Worm (Caenorhabditis elegans) whole organism, L4/young adult: ENCODE measurements around the gene F14H8.4.

Source experiments
- W03F9.2 ChIP-seq: fragments of 150-350 bp; optimal IDR thresholded peaks from 2 replicates; lab custom pipeline; 2014; ENCODE audit warnings: missing biosample characterization, missing genetic modification characterization
- dao-5 ChIP-seq: sonication (generic microtip); optimal IDR thresholded peaks from 2 replicates; lab custom pipeline; 2016; ENCODE audit warnings: missing genotype, missing genetic modification characterization, moderate library complexity, missing compliant biosample characterization
- him-1 ChIP-seq: sonication (generic microtip); optimal IDR thresholded peaks from 2 replicates; lab custom pipeline; 2016; ENCODE audit warnings: missing genotype, missing genetic modification reagents, missing genetic modification characterization, missing compliant biosample characterization

The F14H8.4 gene

ce11 chrV:15071015-15071810, 47.6 kb downstream of the F14H8.4 start, which contains the start of gene unc-76:
TSS of gene unc-76 (plus strand) at chrV:15071760.
- TF ChIP-seq dao-5 (no peak), him-1 (tag; lab: Kevin White, UChicago) (peak; percentile 68)

DNA sequence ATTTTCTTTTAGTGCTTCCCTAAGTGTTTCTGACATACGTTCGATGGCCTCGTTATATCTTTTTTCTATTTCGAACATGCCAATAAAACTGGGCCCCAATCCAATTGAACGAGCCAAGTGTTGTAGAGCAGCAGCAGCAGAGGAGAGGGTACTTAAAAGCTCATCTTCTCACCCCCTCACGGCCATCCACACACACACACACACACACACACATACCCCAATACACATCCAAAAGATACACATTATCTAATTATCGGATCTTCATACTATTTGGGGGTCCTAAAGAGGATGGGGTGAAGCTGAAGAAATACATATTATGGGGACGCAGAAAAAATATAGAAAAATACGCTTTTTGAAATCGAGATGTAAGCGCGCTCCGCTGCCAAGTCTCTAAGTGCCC, 49.1 kb downstream of the F14H8.4 start:
- no peak for TF ChIP-seq him-1 (tag; lab: Kevin White, UChicago)
- no peak for TF ChIP-seq W03F9.2 (tag; lab: Kevin White, UChicago)
- no peak for TF ChIP-seq dao-5
